Fruit fly (Drosophila melanogaster): ENCODE data around the gene CG7329.

CG7329 gene

DNA sequence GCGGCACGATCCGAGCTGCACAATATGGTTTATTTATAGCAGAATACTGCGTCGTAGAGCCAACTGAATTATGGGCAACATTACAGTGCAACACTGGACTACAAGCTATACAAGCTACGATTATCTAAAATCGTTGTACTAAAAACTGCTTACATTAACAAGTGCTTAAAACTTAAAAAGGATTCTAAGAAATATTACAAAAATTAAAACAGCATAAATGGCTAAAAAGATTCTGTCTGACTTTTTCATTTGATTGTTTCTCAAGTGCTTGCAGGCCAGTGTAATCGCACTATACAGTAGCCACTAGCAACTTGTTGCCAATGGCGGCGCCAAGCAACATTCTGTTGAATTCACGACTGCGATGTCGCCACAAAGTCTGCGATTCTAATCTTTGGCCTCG is 21.5 kb downstream of the CG7329 start:
- peak; percentile 88 for TF ChIP-seq CG34367 (tag; optimal IDR thresholded peaks at IDR 0.05)
- TF ChIP-seq D1 (tag; optimal IDR thresholded peaks at IDR 0.05): peak; percentile 87
- TF ChIP-seq CG12605 (GFP tag; IDR thresholded peaks at IDR 0.05): peak; percentile 93
- TF ChIP-seq CG4496 (GFP tag; IDR thresholded peaks at IDR 0.05): peak; percentile 97
- peak; percentile 95 for TF ChIP-seq CG14655 (GFP tag; optimal IDR thresholded peaks at IDR 0.05)
- TF ChIP-seq CG9948 (tag; optimal IDR thresholded peaks at IDR 0.05): peak; percentile 91
- TF ChIP-seq CG32121 (GFP tag; IDR thresholded peaks at IDR 0.05): peak; percentile 94
- TF ChIP-seq Ets98B (GFP tag; IDR thresholded peaks at IDR 0.05): peak; percentile 94
- peak; percentile 78 for TF ChIP-seq CG10348 (GFP tag; IDR thresholded peaks at IDR 0.05)
- peak; percentile 89 for TF ChIP-seq CG15710 (tag; optimal IDR thresholded peaks at IDR 0.05)
- TF ChIP-seq CG13204 (GFP tag; optimal IDR thresholded peaks at IDR 0.05): peak; percentile 63
- no peak for TF ChIP-seq EcR (GFP tag; optimal IDR thresholded peaks at IDR 0.05)
- peak; percentile 81 for TF ChIP-seq Pif1A (GFP tag; optimal IDR thresholded peaks at IDR 0.05)
- peak; percentile 93 for TF ChIP-seq CG17806 (tag; optimal IDR thresholded peaks at IDR 0.05)
- TF ChIP-seq Snoo (tag; optimal IDR thresholded peaks at IDR 0.05): peak; percentile 1
- TF ChIP-seq CG8301 (tag; optimal IDR thresholded peaks at IDR 0.05): peak; percentile 93
- peak; percentile 86 for TF ChIP-seq gl (tag; optimal IDR thresholded peaks at IDR 0.05)
- peak; percentile 92 for TF ChIP-seq rn (GFP tag; IDR thresholded peaks at IDR 0.05)
- TF ChIP-seq fd96Ca (GFP tag; IDR thresholded peaks at IDR 0.05): peak; percentile 92
- TF ChIP-seq CG8159 (tag; optimal IDR thresholded peaks at IDR 0.05): peak; percentile 92
- peak; percentile 85 for TF ChIP-seq Pif1B (GFP tag; optimal IDR thresholded peaks at IDR 0.05)

dm6 chr2L:10615889-10616288 is 22.4 kb downstream of the CG7329 start:
- TF ChIP-seq CG8159 (tag; optimal IDR thresholded peaks at IDR 0.05): peak; percentile 70
- peak; percentile 68 for TF ChIP-seq Pif1A (GFP tag; optimal IDR thresholded peaks at IDR 0.05)
- peak; percentile 63 for TF ChIP-seq CG14655 (GFP tag; optimal IDR thresholded peaks at IDR 0.05)
- peak; percentile 46 for TF ChIP-seq CG9948 (tag; optimal IDR thresholded peaks at IDR 0.05)
- TF ChIP-seq CG4496 (GFP tag; IDR thresholded peaks at IDR 0.05): 0 out of 3 replicates have a peak, but pooled peaks have one; percentile 13
- TF ChIP-seq Ets98B (GFP tag; IDR thresholded peaks at IDR 0.05): no peak
- TF ChIP-seq CG12605 (GFP tag; IDR thresholded peaks at IDR 0.05): no peak
- 0 out of 3 replicates have a peak, but pooled peaks have one; percentile 14 for TF ChIP-seq fd96Ca (GFP tag; IDR thresholded peaks at IDR 0.05)
- TF ChIP-seq CG34367 (tag; optimal IDR thresholded peaks at IDR 0.05): peak; percentile 29
- TF ChIP-seq Snoo (tag; optimal IDR thresholded peaks at IDR 0.05): peak; percentile 68
- peak; percentile 39 for TF ChIP-seq Pif1B (GFP tag; optimal IDR thresholded peaks at IDR 0.05)
- TF ChIP-seq rn (GFP tag; IDR thresholded peaks at IDR 0.05): no peak
- no peak for TF ChIP-seq gl (tag; optimal IDR thresholded peaks at IDR 0.05)
- TF ChIP-seq CG32121 (GFP tag; IDR thresholded peaks at IDR 0.05): no peak
- TF ChIP-seq CG13204 (GFP tag; optimal IDR thresholded peaks at IDR 0.05): no peak
- no peak for TF ChIP-seq EcR (GFP tag; optimal IDR thresholded peaks at IDR 0.05)
- peak; percentile 40 for TF ChIP-seq CG8301 (tag; optimal IDR thresholded peaks at IDR 0.05)
- TF ChIP-seq D1 (tag; optimal IDR thresholded peaks at IDR 0.05): no peak
- peak; percentile 60 for TF ChIP-seq CG15710 (tag; optimal IDR thresholded peaks at IDR 0.05)
- TF ChIP-seq CG10348 (GFP tag; IDR thresholded peaks at IDR 0.05): no peak
- peak; percentile 55 for TF ChIP-seq CG17806 (tag; optimal IDR thresholded peaks at IDR 0.05)

DNA sequence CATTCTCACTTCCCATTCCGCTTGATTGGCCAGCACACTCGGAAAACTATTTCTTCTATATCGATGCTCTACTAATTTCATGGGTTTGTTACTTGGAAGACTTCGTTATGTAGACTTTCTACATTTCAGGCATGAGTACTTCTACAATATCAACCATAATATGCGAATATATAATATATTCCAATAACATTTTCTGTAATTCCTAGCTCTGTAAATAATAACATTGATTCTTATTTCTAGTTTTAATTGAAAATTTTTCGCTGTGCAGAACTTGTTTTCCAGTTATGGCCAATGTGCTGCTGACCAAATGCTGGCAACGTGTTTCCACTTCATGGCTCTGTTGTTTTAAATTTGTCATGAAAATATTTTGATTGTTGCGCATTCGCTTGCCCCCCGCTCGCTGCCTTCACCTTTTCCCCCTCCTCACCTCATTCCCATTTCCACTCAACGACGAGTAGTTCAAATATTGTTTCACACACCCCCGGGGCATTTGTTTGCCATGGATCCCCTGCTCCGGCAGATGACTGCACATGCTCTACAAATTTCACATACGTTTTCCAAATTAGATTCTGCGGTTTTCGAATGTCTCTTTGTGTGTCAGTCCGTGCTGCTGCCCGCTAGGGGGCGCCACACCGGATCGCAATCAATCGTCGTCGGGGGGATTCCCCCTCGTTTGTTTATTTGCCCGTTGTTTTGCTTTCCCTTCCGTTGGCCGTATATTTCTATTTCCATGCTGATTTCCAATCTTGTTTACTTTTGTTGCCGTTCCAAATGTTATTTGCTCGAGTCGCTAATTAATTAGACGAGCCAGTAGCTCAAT is 23.4 kb downstream of the CG7329 start:
- TF ChIP-seq CG4496 (GFP tag; IDR thresholded peaks at IDR 0.05): 0 out of 3 replicates have a peak, but pooled peaks have one; percentile 34
- no peak for TF ChIP-seq Pif1B (GFP tag; optimal IDR thresholded peaks at IDR 0.05)
- TF ChIP-seq CG17806 (tag; optimal IDR thresholded peaks at IDR 0.05): peak; percentile 39
- TF ChIP-seq CG10348 (GFP tag; IDR thresholded peaks at IDR 0.05): no peak
- no peak for TF ChIP-seq Snoo (tag; optimal IDR thresholded peaks at IDR 0.05)
- TF ChIP-seq CG13204 (GFP tag; optimal IDR thresholded peaks at IDR 0.05): no peak
- no peak for TF ChIP-seq CG12605 (GFP tag; IDR thresholded peaks at IDR 0.05)
- no peak for TF ChIP-seq gl (tag; optimal IDR thresholded peaks at IDR 0.05)
- TF ChIP-seq EcR (GFP tag; optimal IDR thresholded peaks at IDR 0.05): no peak
- TF ChIP-seq CG15710 (tag; optimal IDR thresholded peaks at IDR 0.05): peak; percentile 32
- peak; percentile 53 for TF ChIP-seq CG8301 (tag; optimal IDR thresholded peaks at IDR 0.05)
- TF ChIP-seq CG8159 (tag; optimal IDR thresholded peaks at IDR 0.05): peak; percentile 38
- TF ChIP-seq rn (GFP tag; IDR thresholded peaks at IDR 0.05): no peak
- TF ChIP-seq CG14655 (GFP tag; optimal IDR thresholded peaks at IDR 0.05): peak; percentile 50
- TF ChIP-seq fd96Ca (GFP tag; IDR thresholded peaks at IDR 0.05): no peak
- TF ChIP-seq CG34367 (tag; optimal IDR thresholded peaks at IDR 0.05): no peak
- TF ChIP-seq CG32121 (GFP tag; IDR thresholded peaks at IDR 0.05): no peak
- TF ChIP-seq D1 (tag; optimal IDR thresholded peaks at IDR 0.05): no peak
- no peak for TF ChIP-seq Pif1A (GFP tag; optimal IDR thresholded peaks at IDR 0.05)
- TF ChIP-seq CG9948 (tag; optimal IDR thresholded peaks at IDR 0.05): peak; percentile 45
- TF ChIP-seq Ets98B (GFP tag; IDR thresholded peaks at IDR 0.05): no peak

DNA sequence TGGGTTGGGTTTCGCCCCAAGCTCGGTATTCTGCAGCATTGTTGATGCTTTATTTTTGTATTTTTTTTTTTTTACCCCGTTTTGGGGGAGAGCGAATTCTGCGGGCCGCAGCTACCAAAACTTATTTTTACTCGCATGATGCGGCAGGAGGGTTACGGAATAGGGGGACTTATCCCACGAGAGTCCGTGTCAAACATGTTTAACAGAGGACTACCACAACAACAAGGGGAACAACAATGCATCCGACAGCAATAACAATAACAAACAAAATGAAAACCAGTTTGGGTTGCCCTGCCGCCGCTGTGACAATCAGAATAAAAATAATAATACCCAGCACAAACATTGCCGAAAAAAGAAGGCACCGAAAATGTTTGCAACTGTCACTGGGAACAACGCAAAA is 25.2 kb downstream of the CG7329 start:
- TF ChIP-seq CG10348 (GFP tag; IDR thresholded peaks at IDR 0.05) (no peak), Ets98B (GFP tag; IDR thresholded peaks at IDR 0.05) (no peak), CG12605 (GFP tag; IDR thresholded peaks at IDR 0.05) (no peak), Pif1A (GFP tag; optimal IDR thresholded peaks at IDR 0.05) (no peak), CG4496 (GFP tag; IDR thresholded peaks at IDR 0.05) (peak; percentile 31; the same call in 1 of the 3 replicates)

dm6 chr2L:10608662-10609262 is 29.5 kb downstream of the CG7329 start:
- TF ChIP-seq rn (GFP tag; IDR thresholded peaks at IDR 0.05) (no peak), Ets98B (GFP tag; IDR thresholded peaks at IDR 0.05) (no peak), Pif1A (GFP tag; optimal IDR thresholded peaks at IDR 0.05) (no peak), gl (tag; optimal IDR thresholded peaks at IDR 0.05) (no peak), CG10348 (GFP tag; IDR thresholded peaks at IDR 0.05) (no peak), CG8159 (tag; optimal IDR thresholded peaks at IDR 0.05) (no peak), CG15710 (tag; optimal IDR thresholded peaks at IDR 0.05) (no peak)
